Worm (Caenorhabditis elegans): Measurements from ENCODE around the gene srg-47.

- no peak for TF ChIP-seq ama-1 (optimal IDR thresholded peaks at IDR 0.05)
- no peak for TF ChIP-seq unc-62 (GFP tag; optimal IDR thresholded peaks at IDR 0.05)
- no peak for TF ChIP-seq nhr-10 (tag; optimal IDR thresholded peaks at IDR 0.05)
- TF ChIP-seq alr-1 (tag; optimal IDR thresholded peaks at IDR 0.05) = no peak
- TF ChIP-seq ceh-16 (tag; optimal IDR thresholded peaks at IDR 0.05) = no peak
- TF ChIP-seq mdl-1 (tag; optimal IDR thresholded peaks at IDR 0.05) = no peak
- TF ChIP-seq crh-2 (tag; optimal IDR thresholded peaks at IDR 0.05) = no peak
- TF ChIP-seq elt-3 (tag; optimal IDR thresholded peaks at IDR 0.05) = no peak
- no peak for TF ChIP-seq elt-1 (tag; optimal IDR thresholded peaks at IDR 0.05)
- TF ChIP-seq aly-2 (tag; optimal IDR thresholded peaks at IDR 0.05) = no peak
- TF ChIP-seq lin-39 (tag; optimal IDR thresholded peaks at IDR 0.05) = no peak
- TF ChIP-seq fos-1 (tag; optimal IDR thresholded peaks at IDR 0.05) = no peak
- TF ChIP-seq unc-55 (GFP tag; optimal IDR thresholded peaks at IDR 0.05) = no peak
- no peak for TF ChIP-seq lsy-2 (tag; optimal IDR thresholded peaks at IDR 0.05)
These were observed 38.0 kb upstream of the srg-47 start for ce11 chrV:14594103-14594502.
